Fruit fly (Drosophila melanogaster) whole organism, embryonic: ENCODE measurements around the gene CG12035.
A peak's percentile ranks its signal among the peaks of the same experiment; 100 is the strongest.

Source experiments
- Asciz ChIP-seq: fragments of 200-800 bp; sonication (Bioruptor generic); optimal IDR thresholded peaks from 2 replicates; lab custom pipeline; 2017; ENCODE audit warnings: missing biosample characterization, mild to moderate bottlenecking, missing genetic modification characterization, missing genetic modification reagents
- CG10147 ChIP-seq: fragments of 200-800 bp; sonication (Bioruptor generic); optimal IDR thresholded peaks from 2 replicates; lab custom pipeline; 2019; ENCODE audit warnings: missing biosample characterization, mild to moderate bottlenecking, missing genetic modification characterization, moderate library complexity
- CG10462 ChIP-seq: fragments of 200-800 bp; sonication (Bioruptor generic); optimal IDR thresholded peaks from 2 replicates; lab custom pipeline; 2016; ENCODE audit warnings: missing biosample characterization, missing genetic modification characterization
- CG12299 ChIP-seq: fragments of 200-800 bp; sonication (Bioruptor generic); optimal IDR thresholded peaks from 2 replicates; lab custom pipeline; 2018; ENCODE audit warnings: missing biosample characterization, mild to moderate bottlenecking, missing genetic modification characterization
- CG13287 ChIP-seq: fragments of 200-800 bp; sonication (Bioruptor generic); IDR thresholded peaks from 2 replicates; pipeline ENCODE4 v1.3.6; 2022; ENCODE audit warnings: missing biosample characterization, missing genetic modification characterization; ENCODE audit not compliant: partially characterized antibody
- CG13894 ChIP-seq: fragments of 200-800 bp; sonication (Bioruptor generic); optimal IDR thresholded peaks from 3 replicates; lab custom pipeline; 2018; ENCODE audit warnings: missing biosample characterization, mild to moderate bottlenecking, missing genetic modification characterization, moderate library complexity
- CG15514 ChIP-seq: fragments of 200-800 bp; sonication (Bioruptor generic); optimal IDR thresholded peaks from 3 replicates; lab custom pipeline; 2017; ENCODE audit warnings: missing biosample characterization, missing genetic modification characterization, mild to moderate bottlenecking, moderate library complexity, missing genetic modification reagents
- CG15601 ChIP-seq: fragments of 200-800 bp; sonication (Bioruptor generic); optimal IDR thresholded peaks from 3 replicates; lab custom pipeline; 2019; ENCODE audit warnings: missing biosample characterization, mild to moderate bottlenecking, missing genetic modification characterization, moderate library complexity
- CG17186 ChIP-seq: fragments of 200-800 bp; sonication (Bioruptor generic); optimal IDR thresholded peaks from 3 replicates; lab custom pipeline; 2017; ENCODE audit warnings: missing biosample characterization, missing genetic modification reagents, missing genetic modification characterization
- CG2116 ChIP-seq: fragments of 200-800 bp; sonication (Bioruptor generic); optimal IDR thresholded peaks from 3 replicates; lab custom pipeline; 2018; ENCODE audit warnings: missing biosample characterization, mild to moderate bottlenecking, missing genetic modification characterization
- CG2875 ChIP-seq: fragments of 200-800 bp; sonication (Bioruptor generic); optimal IDR thresholded peaks from 2 replicates; lab custom pipeline; 2017; ENCODE audit warnings: missing biosample characterization, mild to moderate bottlenecking, missing genetic modification characterization, missing genetic modification reagents
- CG31441 ChIP-seq: fragments of 200-800 bp; sonication (Bioruptor generic); IDR thresholded peaks from 2 replicates; pipeline ENCODE4 v1.3.6; 2022; ENCODE audit warnings: missing biosample characterization, missing genetic modification characterization
- CG3163 ChIP-seq: fragments of 200-800 bp; sonication (Bioruptor generic); optimal IDR thresholded peaks from 3 replicates; lab custom pipeline; 2016; ENCODE audit warnings: missing biosample characterization, missing genetic modification characterization
- CG34422 ChIP-seq: fragments of 200-800 bp; sonication (Bioruptor generic); IDR thresholded peaks from 3 replicates; pipeline ENCODE4 v1.3.6; 2022; ENCODE audit warnings: missing biosample characterization, missing genetic modification characterization
- CG42726 ChIP-seq: fragments of 200-800 bp; sonication (Bioruptor generic); IDR thresholded peaks from 2 replicates; pipeline ENCODE4 v1.3.6; 2022; ENCODE audit warnings: missing biosample characterization, missing genetic modification characterization; ENCODE audit not compliant: partially characterized antibody
- CG4282 ChIP-seq: fragments of 200-800 bp; sonication (Bioruptor generic); optimal IDR thresholded peaks from 2 replicates; lab custom pipeline; 2016; ENCODE audit warnings: missing biosample characterization, missing genetic modification characterization
- CG5180 ChIP-seq: fragments of 200-800 bp; sonication (Bioruptor generic); optimal IDR thresholded peaks from 3 replicates; lab custom pipeline; 2017; ENCODE audit warnings: missing biosample characterization, missing genetic modification characterization, mild to moderate bottlenecking, moderate library complexity, missing genetic modification reagents
- CG6813 ChIP-seq: fragments of 200-800 bp; sonication (Bioruptor generic); optimal IDR thresholded peaks from 2 replicates; lab custom pipeline; 2017; ENCODE audit warnings: missing biosample characterization, missing genetic modification characterization, mild to moderate bottlenecking, moderate library complexity, missing genetic modification reagents
- CG7372 ChIP-seq: fragments of 200-800 bp; sonication (Bioruptor generic); IDR thresholded peaks from 2 replicates; pipeline ENCODE4 v1.3.6; 2022; ENCODE audit warnings: missing biosample characterization, missing genetic modification characterization
- CG8290 ChIP-seq, 3 experiments: fragments of 200-800 bp; sonication (Bioruptor generic); optimal IDR thresholded peaks; 2 replicates each; lab custom pipeline; 2016 to 2019; ENCODE audit warnings: missing biosample characterization in 3 of 3, missing genetic modification characterization in 3 of 3, mild to moderate bottlenecking in 2 of 3, moderate library complexity in 1 of 3
- CG9727 ChIP-seq: fragments of 200-800 bp; sonication (Bioruptor generic); optimal IDR thresholded peaks from 3 replicates; lab custom pipeline; 2017; ENCODE audit warnings: missing biosample characterization, mild to moderate bottlenecking, missing genetic modification characterization
- CG9932 ChIP-seq: fragments of 200-800 bp; sonication (Bioruptor generic); IDR thresholded peaks from 2 replicates; pipeline ENCODE4 v1.3.6; 2022; ENCODE audit warnings: missing biosample characterization, missing genetic modification characterization
- Camta ChIP-seq: fragments of 200-800 bp; sonication (Bioruptor generic); optimal IDR thresholded peaks from 2 replicates; lab custom pipeline; 2016; ENCODE audit warnings: missing biosample characterization, missing genetic modification characterization
- Dref ChIP-seq: fragments of 200-800 bp; sonication (Bioruptor generic); IDR thresholded peaks from 2 replicates; pipeline ENCODE4 v1.3.6; 2022; ENCODE audit warnings: missing biosample characterization, missing genetic modification characterization
- HHEX ChIP-seq: fragments of 200-800 bp; sonication (Bioruptor generic); optimal IDR thresholded peaks from 3 replicates; lab custom pipeline; 2017; ENCODE audit warnings: missing biosample characterization, mild to moderate bottlenecking, missing genetic modification characterization, missing genetic modification reagents
- HmgZ ChIP-seq: fragments of 200-800 bp; sonication (Bioruptor generic); optimal IDR thresholded peaks from 2 replicates; lab custom pipeline; 2018; ENCODE audit warnings: missing biosample characterization, mild to moderate bottlenecking, missing genetic modification characterization
- Hr78 ChIP-seq, 2 experiments: fragments of 200-800 bp in 1 of 2; fragments of >200 bp in 1 of 2; sonication (Bioruptor generic) in 1 of 2; optimal IDR thresholded peaks; 2 replicates each; lab custom pipeline; 2017 to 2019; ENCODE audit warnings: missing biosample characterization in 2 of 2, missing genetic modification characterization in 2 of 2, mild to moderate bottlenecking in 1 of 2, moderate library complexity in 1 of 2
- Lpt ChIP-seq: fragments of >200 bp; optimal IDR thresholded peaks from 2 replicates; lab custom pipeline; 2018; ENCODE audit warnings: missing biosample characterization, missing genetic modification characterization
- MTF-1 ChIP-seq: fragments of 200-800 bp; sonication (Bioruptor generic); optimal IDR thresholded peaks from 2 replicates; lab custom pipeline; 2018; ENCODE audit warnings: missing biosample characterization, mild to moderate bottlenecking, missing genetic modification characterization, borderline replicate concordance
- Max ChIP-seq: fragments of 200-800 bp; sonication (Bioruptor generic); optimal IDR thresholded peaks from 2 replicates; lab custom pipeline; 2016; ENCODE audit warnings: missing biosample characterization, mild to moderate bottlenecking, missing genetic modification characterization
- NC2α ChIP-seq: fragments of 200-800 bp; sonication (Bioruptor generic); optimal IDR thresholded peaks from 2 replicates; lab custom pipeline; 2016; ENCODE audit warnings: missing biosample characterization, missing genetic modification characterization
- Neu2 ChIP-seq: fragments of 200-800 bp; sonication (Bioruptor generic); optimal IDR thresholded peaks from 3 replicates; lab custom pipeline; 2016; ENCODE audit warnings: missing biosample characterization, missing genetic modification characterization, borderline replicate concordance
- Pdp1 ChIP-seq, 2 experiments: fragments of 200-800 bp; sonication (Bioruptor generic); optimal IDR thresholded peaks; 3 replicates each; lab custom pipeline; 2016; ENCODE audit warnings: missing biosample characterization in 2 of 2, missing genetic modification characterization in 2 of 2, mild to moderate bottlenecking in 1 of 2, moderate library complexity in 1 of 2
- Sox100B ChIP-seq: fragments of 200-800 bp; sonication (Bioruptor generic); optimal IDR thresholded peaks from 3 replicates; lab custom pipeline; 2018; ENCODE audit warnings: missing biosample characterization, mild to moderate bottlenecking, missing genetic modification characterization
- Spps ChIP-seq: fragments of 200-800 bp; sonication (Bioruptor generic); optimal IDR thresholded peaks from 2 replicates; lab custom pipeline; 2018; ENCODE audit warnings: missing biosample characterization, mild to moderate bottlenecking, missing genetic modification characterization
- Trl ChIP-seq, 3 experiments: fragments of >200 bp in 2 of 3; fragments of 200-800 bp in 1 of 3; sonication (Bioruptor generic) in 1 of 3; optimal IDR thresholded peaks; 2 replicates in 1 of 3; 3 replicates in 2 of 3; lab custom pipeline; 2016 to 2017; ENCODE audit warnings: missing biosample characterization in 1 of 3, missing genetic modification characterization in 1 of 3
- Xrp1 ChIP-seq: fragments of 200-800 bp; sonication (Bioruptor generic); IDR thresholded peaks from 2 replicates; pipeline ENCODE4 v1.3.6; 2022; ENCODE audit warnings: missing biosample characterization, missing genetic modification characterization
- ab ChIP-seq: fragments of 200-800 bp; sonication (Bioruptor generic); optimal IDR thresholded peaks from 2 replicates; lab custom pipeline; 2016; ENCODE audit warnings: missing biosample characterization, missing genetic modification characterization
- ap ChIP-seq: fragments of 200-800 bp; sonication (Bioruptor generic); IDR thresholded peaks from 2 replicates; pipeline ENCODE4 v1.3.6; 2022; ENCODE audit warnings: missing biosample characterization, missing genetic modification characterization
- her ChIP-seq: fragments of 200-800 bp; sonication (Bioruptor generic); optimal IDR thresholded peaks from 2 replicates; lab custom pipeline; 2016; ENCODE audit warnings: missing biosample characterization, missing genetic modification characterization
- hkb ChIP-seq, 2 experiments: fragments of 200-800 bp in 1 of 2; fragments of >200 bp in 1 of 2; sonication (Bioruptor generic) in 1 of 2; IDR thresholded peaks in 1 of 2; optimal IDR thresholded peaks in 1 of 2; 2 replicates each; pipeline versions ENCODE4 v1.3.6 to Lab custom; 2017 to 2022; ENCODE audit warnings: missing biosample characterization in 1 of 2, missing genetic modification characterization in 1 of 2
- jumu ChIP-seq: fragments of 200-800 bp; sonication (Bioruptor generic); optimal IDR thresholded peaks from 3 replicates; lab custom pipeline; 2016; ENCODE audit warnings: missing biosample characterization, missing genetic modification characterization
- pnt ChIP-seq: fragments of 200-800 bp; sonication (Bioruptor generic); optimal IDR thresholded peaks from 3 replicates; lab custom pipeline; 2016; ENCODE audit warnings: missing biosample characterization, missing genetic modification characterization
- pzg ChIP-seq: fragments of 200-800 bp; sonication (Bioruptor generic); optimal IDR thresholded peaks from 3 replicates; lab custom pipeline; 2018; ENCODE audit warnings: missing biosample characterization, mild to moderate bottlenecking, missing genetic modification characterization, moderate library complexity
- salm ChIP-seq: fragments of 200-800 bp; sonication (Bioruptor generic); optimal IDR thresholded peaks from 2 replicates; lab custom pipeline; 2018; ENCODE audit warnings: missing biosample characterization, mild to moderate bottlenecking, missing genetic modification characterization
- slbo ChIP-seq: fragments of 200-800 bp; sonication (Bioruptor generic); IDR thresholded peaks from 2 replicates; pipeline ENCODE4 v1.3.6; 2022; ENCODE audit warnings: missing biosample characterization, missing genetic modification characterization

The CG12035 gene

dm6 chr3L:1746338-1747199, 22.4 kb downstream of the CG12035 start, which contains the start of gene CG13921 (continued):
- TF ChIP-seq CG7372 (peak; percentile 99), pzg (GFP tag; lab: Kevin White, UChicago) (peak; percentile 31), CG42726 (GFP tag; lab: Robert Waterston, UW) (no peak), Trl (optimal IDR thresholded peaks at IDR 0.05; lab: Kevin White, UChicago) (peak; percentile 32 to 35), Trl (GFP tag; optimal IDR thresholded peaks at IDR 0.05; lab: Kevin White, UChicago) (peak; percentile 100), CG6813 (peak; percentile 99), CG10462 (GFP tag; lab: Kevin White, UChicago) (peak; percentile 99), Sox100B (peak; percentile 97), CG4282 (GFP tag; lab: Kevin White, UChicago) (peak; percentile 96), Neu2 (GFP tag; lab: Kevin White, UChicago) (peak; percentile 99), CG13894 (tag; lab: Kevin White, UChicago) (peak; percentile 92), CG15601 (tag; lab: Kevin White, UChicago) (peak; percentile 97), salm (tag; lab: Kevin White, UChicago) (peak; percentile 97), CG17186 (GFP tag; lab: Kevin White, UChicago) (peak; percentile 97), ap (GFP tag; lab: Robert Waterston, UW) (peak; percentile 99), MTF-1 (GFP tag; lab: Kevin White, UChicago) (peak; percentile 98), Spps (tag; lab: Kevin White, UChicago) (peak; percentile 99), ab (GFP tag; lab: Kevin White, UChicago) (peak; percentile 97), NC2α (GFP tag; lab: Kevin White, UChicago) (peak; percentile 98), hkb (optimal IDR thresholded peaks at IDR 0.05; lab: Kevin White, UChicago) (no peak), hkb (GFP tag; IDR thresholded peaks at IDR 0.05; lab: Robert Waterston, UW) (peak; percentile 99), HmgZ (peak; percentile 98), CG5180 (GFP tag; lab: Kevin White, UChicago) (peak; percentile 100), CG10147 (GFP tag; lab: Kevin White, UChicago) (peak; percentile 98), CG8290 (GFP tag; optimal IDR thresholded peaks at IDR 0.05; lab: Kevin White, UChicago) (peak; percentile 100), CG8290 (tag; optimal IDR thresholded peaks at IDR 0.05; lab: Kevin White, UChicago) (peak; percentile 95 to 99), her (GFP tag; lab: Kevin White, UChicago) (peak; percentile 97), Dref (GFP tag; lab: Robert Waterston, UW) (peak; percentile 46), Xrp1 (GFP tag; lab: Robert Waterston, UW) (peak; percentile 100), CG2116 (GFP tag; lab: Kevin White, UChicago) (peak; percentile 86), CG15514 (GFP tag; lab: Kevin White, UChicago) (peak; percentile 92), CG9932 (GFP tag; lab: Robert Waterston, UW) (peak; percentile 99), Max (peak; percentile 99), CG3163 (GFP tag; lab: Kevin White, UChicago) (peak; percentile 93), slbo (GFP tag; lab: Robert Waterston, UW) (peak; percentile 99), Asciz (peak; percentile 98), CG13287 (GFP tag; lab: Robert Waterston, UW) (no peak), HHEX (peak; percentile 99), pnt (GFP tag; lab: Kevin White, UChicago) (peak; percentile 100), jumu (GFP tag; lab: Kevin White, UChicago) (peak; percentile 99), Camta (GFP tag; lab: Kevin White, UChicago) (peak; percentile 99), CG34422 (GFP tag; lab: Robert Waterston, UW) (peak; percentile 99), Pdp1 (GFP tag; optimal IDR thresholded peaks at IDR 0.05; lab: Kevin White, UChicago) (peak; percentile 99 to 100), CG2875 (GFP tag; lab: Kevin White, UChicago) (peak; percentile 99), CG9727 (GFP tag; lab: Kevin White, UChicago) (peak; percentile 100), Lpt (no peak), Hr78 (GFP tag; optimal IDR thresholded peaks at IDR 0.05; lab: Kevin White, UChicago) (peak in 1 of 2 experiments; percentile 92), CG12299 (tag; lab: Kevin White, UChicago) (peak; percentile 96), CG31441 (GFP tag; lab: Robert Waterston, UW) (peak; percentile 96)
